Worm (Caenorhabditis elegans) whole organism, L1 larva: ENCODE results near the gene F56B3.9.
A peak's percentile ranks its signal among the peaks of the same experiment; 100 is the strongest.

ENCODE experiments used
- C04F5.9 ChIP-seq: sonication (generic microtip); optimal IDR thresholded peaks from 2 replicates; lab custom pipeline; 2016; ENCODE audit warnings: missing genetic modification characterization, missing compliant biosample characterization
- Y116A8C.19 ChIP-seq: sonication (generic microtip); optimal IDR thresholded peaks from 2 replicates; lab custom pipeline; 2016; ENCODE audit warnings: missing compliant biosample characterization, missing genetic modification characterization, borderline replicate concordance
- aha-1 ChIP-seq: fragments of 150-350 bp; optimal IDR thresholded peaks from 2 replicates; lab custom pipeline; 2014; ENCODE audit warnings: missing biosample characterization, missing genetic modification characterization
- ceh-8 ChIP-seq: fragments of 200-800 bp; sonication (Bioruptor generic); optimal IDR thresholded peaks from 2 replicates; lab custom pipeline; 2018; ENCODE audit warnings: mild to moderate bottlenecking, missing genetic modification characterization, moderate library complexity, missing compliant biosample characterization
- ceh-88 ChIP-seq: fragments of 200-800 bp; sonication (Bioruptor generic); IDR thresholded peaks from 2 replicates; pipeline ENCODE4 v1.3.6; 2022; ENCODE audit warnings: missing genetic modification characterization, missing compliant biosample characterization
- ceh-90 ChIP-seq: sonication (generic microtip); optimal IDR thresholded peaks from 2 replicates; lab custom pipeline; 2016; ENCODE audit warnings: missing genetic modification characterization, missing compliant biosample characterization
- ces-1 ChIP-seq: fragments of 150-350 bp; optimal IDR thresholded peaks from 2 replicates; lab custom pipeline; 2014; ENCODE audit warnings: missing biosample characterization, missing genetic modification reagents, missing genetic modification characterization
- efl-1 ChIP-seq, 4 experiments: fragments of 150-350 bp; optimal IDR thresholded peaks in 3 of 4; peaks in 1 of 4; 1 replicate in 1 of 4; 2 replicates in 3 of 4; lab custom pipeline; 2014; ENCODE audit warnings: missing biosample characterization in 2 of 4, missing genetic modification characterization in 2 of 4, missing genetic modification reagents in 2 of 4
- egl-13 ChIP-seq: sonication (generic microtip); optimal IDR thresholded peaks from 2 replicates; lab custom pipeline; 2016; ENCODE audit warnings: missing genotype, missing genetic modification reagents, missing genetic modification characterization, missing compliant biosample characterization
- egl-27 ChIP-seq, 2 experiments: fragments of 150-350 bp in 1 of 2; sonication (generic microtip); optimal IDR thresholded peaks; 3 replicates each; lab custom pipeline; 2017 to 2018; ENCODE audit warnings: missing biosample characterization in 2 of 2, missing genetic modification characterization in 2 of 2, missing genetic modification reagents in 2 of 2
- elt-3 ChIP-seq, 6 experiments: fragments of 150-350 bp in 1 of 6; sonication (generic microtip); optimal IDR thresholded peaks; 2 replicates each; lab custom pipeline; 2017 to 2018; ENCODE audit warnings: missing biosample characterization in 6 of 6, missing genetic modification characterization in 6 of 6, inconsistent platforms in 1 of 6
- ets-5 ChIP-seq: fragments of 200-800 bp; sonication (Bioruptor generic); IDR thresholded peaks from 2 replicates; pipeline ENCODE4 v1.3.6; 2022; ENCODE audit warnings: missing genetic modification characterization, missing compliant biosample characterization
- fkh-10 ChIP-seq: sonication (generic microtip); optimal IDR thresholded peaks from 2 replicates; lab custom pipeline; 2017; ENCODE audit warnings: missing biosample characterization, missing genetic modification reagents, missing genetic modification characterization
- fkh-4 ChIP-seq: sonication (generic microtip); optimal IDR thresholded peaks from 2 replicates; lab custom pipeline; 2016; ENCODE audit warnings: missing compliant biosample characterization, missing genetic modification characterization, borderline replicate concordance
- fkh-8 ChIP-seq: sonication (generic microtip); optimal IDR thresholded peaks from 2 replicates; lab custom pipeline; 2016; ENCODE audit warnings: mild to moderate bottlenecking, missing genetic modification characterization, missing compliant biosample characterization
- hpl-2 ChIP-seq: fragments of 150-350 bp; optimal IDR thresholded peaks from 2 replicates; lab custom pipeline; 2014; ENCODE audit warnings: missing biosample characterization, missing genetic modification reagents, missing genetic modification characterization
- jun-1 ChIP-seq: fragments of 150-350 bp; optimal IDR thresholded peaks from 2 replicates; lab custom pipeline; 2014; ENCODE audit warnings: missing biosample characterization, missing genetic modification reagents, missing genetic modification characterization
- lin-13 ChIP-seq: fragments of 150-350 bp; optimal IDR thresholded peaks from 2 replicates; lab custom pipeline; 2014; ENCODE audit warnings: missing biosample characterization, missing genetic modification reagents, missing genetic modification characterization
- lin-15B ChIP-seq: fragments of 150-350 bp; sonication (generic microtip); optimal IDR thresholded peaks from 3 replicates; lab custom pipeline; 2014; ENCODE audit warnings: missing biosample characterization, missing genetic modification characterization
- lin-35 ChIP-seq, 2 experiments: fragments of 150-350 bp; optimal IDR thresholded peaks; 2 replicates each; lab custom pipeline; 2014; ENCODE audit warnings: missing biosample characterization in 2 of 2, missing genetic modification characterization in 2 of 2, missing genetic modification reagents in 2 of 2
- lir-3 ChIP-seq: sonication (generic microtip); optimal IDR thresholded peaks from 2 replicates; lab custom pipeline; 2016; ENCODE audit warnings: mild to moderate bottlenecking, missing genetic modification characterization, moderate library complexity, missing compliant biosample characterization; ENCODE audit not compliant: poor library complexity
- lsy-2 ChIP-seq, 2 experiments: fragments of 150-350 bp; optimal IDR thresholded peaks; 2 replicates each; lab custom pipeline; 2014; ENCODE audit warnings: missing biosample characterization in 2 of 2, missing genetic modification characterization in 2 of 2
- mdl-1 ChIP-seq, 2 experiments: fragments of 150-350 bp; optimal IDR thresholded peaks; 2 replicates each; lab custom pipeline; 2014 to 2017; ENCODE audit warnings: missing biosample characterization in 2 of 2, missing genetic modification characterization in 2 of 2, inconsistent platforms in 1 of 2
- mep-1 ChIP-seq: fragments of 150-350 bp; optimal IDR thresholded peaks from 2 replicates; lab custom pipeline; 2014; ENCODE audit warnings: missing biosample characterization, missing genetic modification characterization
- nhr-11 ChIP-seq: fragments of 150-350 bp; optimal IDR thresholded peaks from 2 replicates; lab custom pipeline; 2014; ENCODE audit warnings: missing biosample characterization, missing genetic modification characterization
- nhr-12 ChIP-seq: sonication (generic microtip); optimal IDR thresholded peaks from 2 replicates; lab custom pipeline; 2017; ENCODE audit warnings: missing biosample characterization, missing genetic modification characterization
- nhr-19 ChIP-seq: fragments of 200-800 bp; sonication (Bioruptor generic); conservative IDR thresholded peaks from 2 replicates; pipeline ENCODE4 v1.3.6; 2022; ENCODE audit warnings: missing genetic modification characterization, missing compliant biosample characterization
- nhr-20 ChIP-seq: sonication (generic microtip); optimal IDR thresholded peaks from 2 replicates; lab custom pipeline; 2016; ENCODE audit warnings: mild to moderate bottlenecking, missing genetic modification characterization, missing compliant biosample characterization
- nhr-28 ChIP-seq: fragments of 150-350 bp; optimal IDR thresholded peaks from 2 replicates; lab custom pipeline; 2014; ENCODE audit warnings: missing biosample characterization, missing genetic modification characterization
- nhr-71 ChIP-seq: sonication (generic microtip); optimal IDR thresholded peaks from 2 replicates; lab custom pipeline; 2016; ENCODE audit warnings: mild to moderate bottlenecking, missing genetic modification characterization, moderate library complexity, missing compliant biosample characterization
- nhr-77 ChIP-seq: fragments of 150-350 bp; optimal IDR thresholded peaks from 2 replicates; lab custom pipeline; 2014; ENCODE audit warnings: missing biosample characterization, missing genetic modification characterization
- nhr-85 ChIP-seq: sonication (generic microtip); peaks from one replicate; lab custom pipeline; 2016; ENCODE audit warnings: missing genetic modification characterization, inconsistent platforms, missing compliant biosample characterization
- nhr-90 ChIP-seq: sonication (generic microtip); optimal IDR thresholded peaks from 2 replicates; lab custom pipeline; 2016; ENCODE audit warnings: mild to moderate bottlenecking, missing genetic modification characterization, missing compliant biosample characterization; ENCODE audit not compliant: poor library complexity
- pag-3 ChIP-seq: sonication (generic microtip); optimal IDR thresholded peaks from 2 replicates; lab custom pipeline; 2017; ENCODE audit warnings: missing genetic modification characterization, mild to moderate bottlenecking, missing compliant biosample characterization, antibody characterized with exemption, borderline replicate concordance; ENCODE audit not compliant: insufficient read depth
- pax-3 ChIP-seq: fragments of 200-800 bp; sonication (Bioruptor generic); optimal IDR thresholded peaks from 2 replicates; lab custom pipeline; 2018; ENCODE audit warnings: mild to moderate bottlenecking, missing genetic modification characterization, moderate library complexity, missing compliant biosample characterization
- rnt-1 ChIP-seq: sonication (generic microtip); optimal IDR thresholded peaks from 2 replicates; lab custom pipeline; 2016; ENCODE audit warnings: mild to moderate bottlenecking, missing genetic modification characterization, moderate library complexity, missing compliant biosample characterization
- snpc-4 ChIP-seq: fragments of 150-350 bp; optimal IDR thresholded peaks from 2 replicates; lab custom pipeline; 2014; ENCODE audit warnings: missing biosample characterization, missing genetic modification characterization
- snu-23 ChIP-seq: sonication (generic microtip); optimal IDR thresholded peaks from 2 replicates; lab custom pipeline; 2016; ENCODE audit warnings: missing genetic modification characterization, missing compliant biosample characterization
- sox-4 ChIP-seq: sonication (generic microtip); optimal IDR thresholded peaks from 2 replicates; lab custom pipeline; 2016; ENCODE audit warnings: missing genetic modification characterization, missing compliant biosample characterization
- sptf-1 ChIP-seq: fragments of 150-350 bp; optimal IDR thresholded peaks from 2 replicates; lab custom pipeline; 2014; ENCODE audit warnings: missing biosample characterization, missing genetic modification characterization
- swsn-7 ChIP-seq: sonication (generic microtip); optimal IDR thresholded peaks from 2 replicates; lab custom pipeline; 2016; ENCODE audit warnings: missing genetic modification characterization, missing compliant biosample characterization
- tlp-1 ChIP-seq: fragments of 150-350 bp; optimal IDR thresholded peaks from 2 replicates; lab custom pipeline; 2014; ENCODE audit warnings: missing biosample characterization, missing genetic modification characterization
- unc-62 ChIP-seq: fragments of 150-350 bp; optimal IDR thresholded peaks from 2 replicates; lab custom pipeline; 2014; ENCODE audit warnings: missing biosample characterization, missing genetic modification reagents, missing genetic modification characterization
- unc-86 ChIP-seq: sonication (generic microtip); optimal IDR thresholded peaks from 2 replicates; lab custom pipeline; 2016; ENCODE audit warnings: missing genetic modification characterization, missing compliant biosample characterization
- ztf-4 ChIP-seq: fragments of 150-350 bp; optimal IDR thresholded peaks from 2 replicates; lab custom pipeline; 2014; ENCODE audit warnings: missing biosample characterization, missing genetic modification characterization

Gene F56B3.9

DNA sequence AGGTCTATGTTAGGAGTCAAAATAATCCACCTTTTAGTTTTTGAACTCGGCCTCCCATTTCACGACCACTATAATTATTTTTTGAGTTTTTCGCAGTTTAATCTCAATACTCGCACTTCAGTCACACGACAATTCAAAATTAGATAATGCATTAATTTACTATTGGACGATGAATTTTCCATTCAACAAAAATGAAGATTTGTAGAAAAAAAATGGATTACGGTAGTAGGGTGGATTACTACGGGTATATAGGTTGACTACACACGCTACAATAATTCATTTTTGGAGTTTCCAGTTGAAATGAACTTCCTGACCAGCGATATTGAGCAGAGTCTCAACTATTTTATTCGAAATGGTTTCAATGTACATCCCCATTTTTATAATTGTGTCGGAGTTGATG, 14.7 kb upstream of the F56B3.9 start, which contains the start of gene srt-23:
Gene srt-23, plus strand, starts transcription at position 301 of the 400 bp plus-strand sequence.
- TF ChIP-seq lir-3 (tag; lab: Kevin White, UChicago) = no peak
- no peak for TF ChIP-seq egl-27 (tag; optimal IDR thresholded peaks at IDR 0.05; lab: Kevin White, UChicago)
- no peak for TF ChIP-seq pax-3 (tag; lab: Kevin White, UChicago)
- no peak for TF ChIP-seq nhr-85 (tag; lab: Kevin White, UChicago)
- TF ChIP-seq unc-86 (tag; lab: Kevin White, UChicago) = no peak
- TF ChIP-seq Y116A8C.19 = no peak
- TF ChIP-seq lin-15B (tag; lab: Kevin White, UChicago) = no peak
- TF ChIP-seq pag-3 (tag; lab: Kevin White, UChicago) = no peak
- TF ChIP-seq tlp-1 (tag; lab: Kevin White, UChicago) = no peak
- no peak for TF ChIP-seq fkh-8 (tag; lab: Kevin White, UChicago)
- TF ChIP-seq egl-13 = no peak
- TF ChIP-seq lin-13 (GFP tag; lab: Kevin White, UChicago) = no peak
- TF ChIP-seq fkh-4 = no peak
- no peak for TF ChIP-seq ztf-4 (tag; lab: Kevin White, UChicago)
- no peak for TF ChIP-seq ceh-8 (GFP tag; lab: Kevin White, UChicago)
- no peak for TF ChIP-seq nhr-11
- no peak for TF ChIP-seq mep-1
- TF ChIP-seq sptf-1 = no peak
- no peak for TF ChIP-seq ets-5

DNA sequence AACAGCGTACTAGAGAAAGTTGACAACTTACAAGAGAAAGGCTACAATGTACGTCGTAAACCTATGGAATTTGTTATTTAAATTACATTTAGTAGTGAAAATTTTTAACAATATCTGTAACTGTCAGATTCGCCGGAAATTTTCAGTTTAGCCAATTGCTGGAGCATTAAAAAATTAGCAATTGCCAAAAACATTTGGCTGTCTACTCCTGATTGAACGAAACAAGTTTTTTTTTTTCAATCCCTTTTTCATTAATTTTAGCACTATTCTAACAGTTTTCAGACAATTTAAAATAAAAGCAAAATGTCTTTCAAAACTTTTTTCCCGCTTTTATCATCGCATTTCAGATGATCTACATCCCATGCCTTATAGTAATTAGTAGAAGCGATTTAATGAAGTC, 14.2 kb upstream of the F56B3.9 start:
- TF ChIP-seq jun-1 (tag; lab: Kevin White, UChicago) (no peak), lin-35 (GFP tag; optimal IDR thresholded peaks at IDR 0.05; lab: Kevin White, UChicago) (no peak), nhr-19 (GFP tag; lab: Robert Waterston, UW) (no peak), fkh-4 (no peak), mdl-1 (tag; optimal IDR thresholded peaks at IDR 0.05; lab: Kevin White, UChicago) (no peak), mep-1 (no peak), pax-3 (tag; lab: Kevin White, UChicago) (no peak), fkh-8 (tag; lab: Kevin White, UChicago) (no peak), ceh-8 (GFP tag; lab: Kevin White, UChicago) (no peak), ceh-90 (tag; lab: Kevin White, UChicago) (no peak), ces-1 (GFP tag; lab: Kevin White, UChicago) (no peak), Y116A8C.19 (no peak), nhr-71 (tag; lab: Kevin White, UChicago) (no peak), sox-4 (tag; lab: Kevin White, UChicago) (no peak), nhr-77 (tag; lab: Kevin White, UChicago) (no peak), unc-62 (GFP tag; lab: Kevin White, UChicago) (no peak), hpl-2 (no peak), aha-1 (tag; lab: Kevin White, UChicago) (no peak), fkh-10 (GFP tag; lab: Kevin White, UChicago) (no peak), nhr-28 (tag; lab: Kevin White, UChicago) (no peak)

DNA sequence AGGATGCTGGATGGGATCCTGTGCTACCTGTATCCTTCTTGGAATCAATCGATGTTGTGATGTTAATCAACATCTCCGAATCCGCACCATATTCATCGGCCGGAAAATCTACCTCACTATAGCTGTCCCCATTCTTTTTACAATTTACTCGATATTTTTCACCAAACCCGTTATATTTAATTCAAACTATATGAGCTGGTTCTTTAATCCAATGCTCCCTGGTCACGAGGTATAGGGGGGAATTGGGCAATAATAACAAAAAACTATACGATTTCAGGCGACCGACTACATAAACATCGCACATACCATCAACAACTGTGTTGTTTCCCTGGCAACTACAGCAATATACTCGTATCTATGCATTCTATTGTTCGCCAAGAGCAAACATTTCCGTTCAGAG, 13.6 kb upstream of the F56B3.9 start:
- TF ChIP-seq nhr-28 (tag; lab: Kevin White, UChicago) (no peak), unc-62 (GFP tag; lab: Kevin White, UChicago) (no peak), ceh-90 (tag; lab: Kevin White, UChicago) (no peak), efl-1 (optimal IDR thresholded peaks at IDR 0.05; lab: Kevin White, UChicago) (no peak), efl-1 (GFP tag; optimal IDR thresholded peaks at IDR 0.05 in 1 of 2; lab: Kevin White, UChicago) (peak in 1 of 2 experiments; percentile 57)

DNA sequence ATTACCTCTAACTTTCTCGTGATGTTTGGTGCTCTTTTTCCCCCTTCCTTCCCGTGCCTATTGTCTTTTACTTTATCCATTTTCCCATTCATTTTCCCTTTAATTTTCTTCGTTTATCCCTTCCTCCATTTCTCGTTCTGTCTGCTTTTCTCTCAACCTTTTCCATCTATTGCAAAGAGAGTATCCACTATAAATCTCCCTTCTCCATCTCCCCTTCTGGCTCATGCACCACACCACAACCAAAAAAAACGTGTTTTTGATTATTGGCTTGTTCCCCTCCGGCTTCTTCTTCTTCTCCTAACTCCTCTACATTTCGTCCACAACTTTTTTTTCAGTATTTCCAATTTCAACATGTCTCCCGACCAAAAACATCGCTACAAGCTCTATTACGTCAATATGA, 10.9 kb upstream of the F56B3.9 start, which contains the start of gene gst-40:
Gene gst-40, plus strand, starts transcription at position 236 of the 400 bp plus-strand sequence.
- TF ChIP-seq nhr-85 (tag; lab: Kevin White, UChicago) = no peak
- no peak for TF ChIP-seq C04F5.9
- no peak for TF ChIP-seq elt-3 (tag; optimal IDR thresholded peaks at IDR 0.05; lab: Kevin White, UChicago)
- no peak for TF ChIP-seq unc-86 (tag; lab: Kevin White, UChicago)
- TF ChIP-seq lsy-2 (tag; optimal IDR thresholded peaks at IDR 0.05; lab: Kevin White, UChicago) = no peak
- no peak for TF ChIP-seq nhr-90
- no peak for TF ChIP-seq nhr-20
- TF ChIP-seq snpc-4 (tag; lab: Kevin White, UChicago) = no peak
- TF ChIP-seq pax-3 (tag; lab: Kevin White, UChicago) = no peak
- TF ChIP-seq nhr-12 (tag; lab: Kevin White, UChicago) = no peak
- no peak for TF ChIP-seq swsn-7
- TF ChIP-seq snu-23 (GFP tag; lab: Kevin White, UChicago) = no peak
- no peak for TF ChIP-seq ceh-8 (GFP tag; lab: Kevin White, UChicago)
- TF ChIP-seq efl-1 (optimal IDR thresholded peaks at IDR 0.05; lab: Kevin White, UChicago) = no peak
- TF ChIP-seq efl-1 (GFP tag; optimal IDR thresholded peaks at IDR 0.05 in 1 of 2; lab: Kevin White, UChicago) = peak in 1 of 2 experiments; percentile 86
- no peak for TF ChIP-seq Y116A8C.19
- TF ChIP-seq ceh-88 (GFP tag; lab: Robert Waterston, UW) = no peak
- no peak for TF ChIP-seq sptf-1
- no peak for TF ChIP-seq rnt-1
- peak; percentile 16 for TF ChIP-seq fkh-4
- no peak for TF ChIP-seq sox-4 (tag; lab: Kevin White, UChicago)
- peak; percentile 46 for TF ChIP-seq fkh-8 (tag; lab: Kevin White, UChicago)
- no peak for TF ChIP-seq ets-5
